Worm (Caenorhabditis elegans): ENCODE data around the gene him-17.

DNA sequence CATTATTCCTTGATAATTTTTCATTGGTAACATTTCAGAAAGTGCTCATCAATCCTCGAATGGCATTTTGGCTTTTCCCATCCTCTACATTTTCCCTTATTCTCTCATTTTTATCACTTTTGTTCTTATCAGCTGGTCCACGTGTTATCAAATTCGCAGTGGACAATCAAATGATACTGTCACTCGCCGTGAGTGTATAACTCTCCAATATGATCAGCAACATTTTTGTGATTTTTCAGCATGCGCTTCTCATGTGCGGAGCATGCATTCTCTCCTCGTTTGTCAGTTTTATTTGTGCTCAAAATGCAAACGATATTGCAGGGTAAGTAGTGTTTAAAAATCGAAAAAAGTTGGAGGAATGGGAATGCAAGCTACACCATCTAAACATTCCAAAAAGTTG, 36.1 kb downstream of the him-17 start:
- no peak for TF ChIP-seq elt-3 (tag; optimal IDR thresholded peaks at IDR 0.05)
- peak; percentile 56 for TF ChIP-seq jun-1 (tag; optimal IDR thresholded peaks at IDR 0.05)
- no peak for TF ChIP-seq xbp-1 (tag; optimal IDR thresholded peaks at IDR 0.05)
- no peak for TF ChIP-seq blmp-1 (tag; optimal IDR thresholded peaks at IDR 0.05)
- no peak for TF ChIP-seq sptf-1 (tag; optimal IDR thresholded peaks at IDR 0.05)
- TF ChIP-seq unc-98 (GFP tag; IDR thresholded peaks at IDR 0.05), result no peak

Data from whole organism, L1 larva.